Worm (Caenorhabditis elegans): ENCODE measurements around the gene lys-4.

- no peak for TF ChIP-seq elt-1 (tag; optimal IDR thresholded peaks at IDR 0.05)
- no peak for TF ChIP-seq nhr-23 (tag; optimal IDR thresholded peaks at IDR 0.05)
- TF ChIP-seq ztf-11 (tag; optimal IDR thresholded peaks at IDR 0.05), result no peak
- no peak for TF ChIP-seq lin-39 (tag; optimal IDR thresholded peaks at IDR 0.05)
- TF ChIP-seq unc-39 (tag; optimal IDR thresholded peaks at IDR 0.05), result no peak
- TF ChIP-seq snpc-4 (tag; optimal IDR thresholded peaks at IDR 0.05), result peak; percentile 18
- TF ChIP-seq mdl-1 (tag; optimal IDR thresholded peaks at IDR 0.05), result no peak
- no peak for TF ChIP-seq ama-1 (optimal IDR thresholded peaks at IDR 0.05)
- peak; percentile 13 for TF ChIP-seq fos-1 (tag; optimal IDR thresholded peaks at IDR 0.05)
- TF ChIP-seq unc-62 (GFP tag; optimal IDR thresholded peaks at IDR 0.05), result no peak
- TF ChIP-seq Y55F3AM.14 (GFP tag; optimal IDR thresholded peaks at IDR 0.05), result no peak
- no peak for TF ChIP-seq ZK546.5 (tag; optimal IDR thresholded peaks at IDR 0.05)
Observed at ce11 chrIV:11604909-11605308, 18.1 kb downstream of the lys-4 start, which contains the start of the genes ragc-1 and Y24F12A.1.

Measured in whole organism, L2 larva.